Fruit fly (Drosophila melanogaster) whole organism, embryonic: ENCODE results near the gene Sce.

Source experiments
- Antp ChIP-seq: fragments of 200-800 bp; sonication (Bioruptor generic); optimal IDR thresholded peaks from 3 replicates; lab custom pipeline; 2016; ENCODE audit warnings: missing biosample characterization, missing genetic modification characterization
- Asciz ChIP-seq: fragments of 200-800 bp; sonication (Bioruptor generic); optimal IDR thresholded peaks from 2 replicates; lab custom pipeline; 2017; ENCODE audit warnings: missing biosample characterization, mild to moderate bottlenecking, missing genetic modification characterization, missing genetic modification reagents
- BtbVII ChIP-seq: fragments of 200-800 bp; sonication (Bioruptor generic); optimal IDR thresholded peaks from 3 replicates; lab custom pipeline; 2017; ENCODE audit warnings: missing biosample characterization, mild to moderate bottlenecking, missing genetic modification characterization
- CG10147 ChIP-seq: fragments of 200-800 bp; sonication (Bioruptor generic); optimal IDR thresholded peaks from 2 replicates; lab custom pipeline; 2019; ENCODE audit warnings: missing biosample characterization, mild to moderate bottlenecking, missing genetic modification characterization, moderate library complexity
- CG12236 ChIP-seq: fragments of 200-800 bp; sonication (Bioruptor generic); optimal IDR thresholded peaks from 2 replicates; lab custom pipeline; 2016; ENCODE audit warnings: missing biosample characterization, missing genetic modification characterization
- CG12744 ChIP-seq: fragments of 200-800 bp; sonication (Bioruptor generic); optimal IDR thresholded peaks from 2 replicates; lab custom pipeline; 2016; ENCODE audit warnings: missing biosample characterization, missing genetic modification characterization
- CG14965 ChIP-seq: fragments of 200-800 bp; sonication (Bioruptor generic); optimal IDR thresholded peaks from 2 replicates; lab custom pipeline; 2016; ENCODE audit warnings: missing biosample characterization, missing genetic modification characterization, borderline replicate concordance
- CG15514 ChIP-seq: fragments of 200-800 bp; sonication (Bioruptor generic); optimal IDR thresholded peaks from 3 replicates; lab custom pipeline; 2017; ENCODE audit warnings: missing biosample characterization, missing genetic modification characterization, mild to moderate bottlenecking, moderate library complexity, missing genetic modification reagents
- CG1647 ChIP-seq: fragments of 200-800 bp; sonication (Bioruptor generic); optimal IDR thresholded peaks from 3 replicates; lab custom pipeline; 2016; ENCODE audit warnings: missing biosample characterization, missing genetic modification characterization
- CG3065 ChIP-seq: fragments of 200-800 bp; sonication (Bioruptor generic); optimal IDR thresholded peaks from 2 replicates; lab custom pipeline; 2016; ENCODE audit warnings: missing biosample characterization, missing genetic modification characterization
- CG3281 ChIP-seq: fragments of 200-800 bp; sonication (Bioruptor generic); optimal IDR thresholded peaks from 3 replicates; lab custom pipeline; 2017; ENCODE audit warnings: missing biosample characterization, mild to moderate bottlenecking, missing genetic modification characterization
- CG34224 ChIP-seq: fragments of 200-800 bp; sonication (Bioruptor generic); IDR thresholded peaks from 3 replicates; pipeline ENCODE4 v1.3.6; 2022; ENCODE audit warnings: missing biosample characterization, missing genetic modification characterization; ENCODE audit not compliant: partially characterized antibody
- CG4404 ChIP-seq: fragments of 200-800 bp; sonication (Bioruptor generic); IDR thresholded peaks from 2 replicates; pipeline ENCODE4 v1.3.6; 2022; ENCODE audit warnings: missing biosample characterization, missing genetic modification characterization
- CG6272 ChIP-seq: fragments of 200-800 bp; sonication (Bioruptor generic); IDR thresholded peaks from 2 replicates; pipeline ENCODE4 v1.3.6; 2022; ENCODE audit warnings: missing biosample characterization, missing genetic modification characterization
- CG7987 ChIP-seq: fragments of 200-800 bp; sonication (Bioruptor generic); optimal IDR thresholded peaks from 2 replicates; lab custom pipeline; 2018; ENCODE audit warnings: missing biosample characterization, mild to moderate bottlenecking, missing genetic modification characterization, moderate library complexity
- CG8924 ChIP-seq: fragments of 200-800 bp; optimal IDR thresholded peaks from 3 replicates; lab custom pipeline; 2019; ENCODE audit warnings: missing biosample characterization, mild to moderate bottlenecking, missing genetic modification characterization, moderate library complexity
- CG9437 ChIP-seq: fragments of 200-800 bp; sonication (Bioruptor generic); optimal IDR thresholded peaks from 2 replicates; lab custom pipeline; 2018; ENCODE audit warnings: missing biosample characterization, mild to moderate bottlenecking, missing genetic modification characterization
- CkIIα-i1 ChIP-seq: fragments of 200-800 bp; sonication (Bioruptor generic); IDR thresholded peaks from 2 replicates; pipeline ENCODE4 v1.3.6; 2022; ENCODE audit warnings: missing biosample characterization, missing genetic modification characterization
- Deaf1 ChIP-seq: fragments of 200-800 bp; optimal IDR thresholded peaks from 3 replicates; lab custom pipeline; 2019; ENCODE audit warnings: missing biosample characterization, mild to moderate bottlenecking, missing genetic modification characterization, moderate library complexity
- Dref ChIP-seq: fragments of 200-800 bp; sonication (Bioruptor generic); IDR thresholded peaks from 2 replicates; pipeline ENCODE4 v1.3.6; 2022; ENCODE audit warnings: missing biosample characterization, missing genetic modification characterization
- GATAe ChIP-seq: fragments of 200-800 bp; sonication (Bioruptor generic); conservative IDR thresholded peaks from 2 replicates; pipeline ENCODE4 v1.3.6; 2022; ENCODE audit warnings: missing biosample characterization, missing genetic modification characterization
- HmgD ChIP-seq: fragments of 200-800 bp; sonication (Bioruptor generic); optimal IDR thresholded peaks from 3 replicates; lab custom pipeline; 2016; ENCODE audit warnings: missing biosample characterization, missing genetic modification characterization
- NC2α ChIP-seq: fragments of 200-800 bp; sonication (Bioruptor generic); optimal IDR thresholded peaks from 2 replicates; lab custom pipeline; 2016; ENCODE audit warnings: missing biosample characterization, missing genetic modification characterization
- Poxn ChIP-seq: fragments of 200-800 bp; sonication (Bioruptor generic); IDR thresholded peaks from 2 replicates; pipeline ENCODE4 v1.3.6; 2022; ENCODE audit warnings: missing biosample characterization, missing genetic modification characterization
- Ptx1 ChIP-seq: fragments of 200-800 bp; sonication (Bioruptor generic); IDR thresholded peaks from 2 replicates; pipeline ENCODE4 v1.3.6; 2022; ENCODE audit warnings: missing biosample characterization, missing genetic modification characterization
- Side ChIP-seq: fragments of 200-800 bp; sonication (Bioruptor generic); optimal IDR thresholded peaks from 2 replicates; lab custom pipeline; 2016; ENCODE audit warnings: missing biosample characterization, missing genetic modification characterization
- Tbp ChIP-seq: fragments of >200 bp; optimal IDR thresholded peaks from 2 replicates; lab custom pipeline; 2018; ENCODE audit warnings: missing biosample characterization, missing genetic modification characterization
- Trl ChIP-seq, 3 experiments: fragments of >200 bp in 2 of 3; fragments of 200-800 bp in 1 of 3; sonication (Bioruptor generic) in 1 of 3; optimal IDR thresholded peaks; 2 replicates in 1 of 3; 3 replicates in 2 of 3; lab custom pipeline; 2016 to 2017; ENCODE audit warnings: missing biosample characterization in 1 of 3, missing genetic modification characterization in 1 of 3
- Usf ChIP-seq: fragments of 200-800 bp; sonication (Bioruptor generic); optimal IDR thresholded peaks from 2 replicates; lab custom pipeline; 2017; ENCODE audit warnings: missing genotype, missing biosample characterization, missing genetic modification characterization
- al ChIP-seq: fragments of 200-800 bp; sonication (Bioruptor generic); IDR thresholded peaks from 2 replicates; pipeline ENCODE4 v1.3.6; 2022; ENCODE audit warnings: missing biosample characterization, missing genetic modification characterization
- aop ChIP-seq: fragments of 200-800 bp; sonication (Bioruptor generic); IDR thresholded peaks from 2 replicates; pipeline ENCODE4 v1.3.6; 2022; ENCODE audit warnings: missing biosample characterization, missing genetic modification characterization
- bigmax ChIP-seq: fragments of 200-800 bp; sonication (Bioruptor generic); optimal IDR thresholded peaks from 2 replicates; lab custom pipeline; 2018; ENCODE audit warnings: missing biosample characterization, mild to moderate bottlenecking, missing genetic modification characterization
- chif ChIP-seq, 2 experiments: fragments of 200-800 bp; sonication (Bioruptor generic); optimal IDR thresholded peaks; 3 replicates each; lab custom pipeline; 2016; ENCODE audit warnings: missing biosample characterization in 2 of 2, missing genetic modification characterization in 2 of 2
- croc ChIP-seq: fragments of 200-800 bp; sonication (Bioruptor generic); conservative IDR thresholded peaks from 3 replicates; pipeline ENCODE4 v1.3.6; 2022; ENCODE audit warnings: missing biosample characterization, missing genetic modification characterization
- dm ChIP-seq: fragments of 200-800 bp; sonication (Bioruptor generic); optimal IDR thresholded peaks from 3 replicates; lab custom pipeline; 2016; ENCODE audit warnings: missing biosample characterization, missing genetic modification characterization
- dpn ChIP-seq, 2 experiments: fragments of 200-800 bp; sonication (Bioruptor generic); optimal IDR thresholded peaks; 3 replicates each; lab custom pipeline; 2016; ENCODE audit warnings: missing biosample characterization in 2 of 2, missing genetic modification characterization in 2 of 2
- ems ChIP-seq: fragments of 200-800 bp; sonication (Bioruptor generic); optimal IDR thresholded peaks from 3 replicates; lab custom pipeline; 2016; ENCODE audit warnings: missing biosample characterization, missing genetic modification characterization
- gcm2 ChIP-seq: fragments of 200-800 bp; sonication (Bioruptor generic); optimal IDR thresholded peaks from 2 replicates; lab custom pipeline; 2016; ENCODE audit warnings: missing biosample characterization, missing genetic modification characterization
- hbn ChIP-seq: fragments of 200-800 bp; sonication (Bioruptor generic); IDR thresholded peaks from 2 replicates; pipeline ENCODE4 v1.3.6; 2022; ENCODE audit warnings: missing biosample characterization, missing genetic modification characterization; ENCODE audit not compliant: partially characterized antibody
- prd ChIP-seq, 3 experiments: fragments of >200 bp in 2 of 3; fragments of 200-800 bp in 1 of 3; sonication (Bioruptor generic) in 1 of 3; optimal IDR thresholded peaks in 2 of 3; IDR thresholded peaks in 1 of 3; 2 replicates in 2 of 3; 3 replicates in 1 of 3; pipeline versions ENCODE4 v1.3.6 to Lab custom; 2017 to 2022; ENCODE audit warnings: missing biosample characterization in 1 of 3, missing genetic modification characterization in 1 of 3
- pros ChIP-seq: fragments of 200-800 bp; sonication (Bioruptor generic); optimal IDR thresholded peaks from 3 replicates; lab custom pipeline; 2019; ENCODE audit warnings: missing biosample characterization, mild to moderate bottlenecking, missing genetic modification characterization, moderate library complexity
- sd ChIP-seq: fragments of 200-800 bp; sonication (Bioruptor generic); optimal IDR thresholded peaks from 3 replicates; lab custom pipeline; 2018; ENCODE audit warnings: missing biosample characterization, mild to moderate bottlenecking, missing genetic modification characterization, moderate library complexity
- sr ChIP-seq: fragments of 200-800 bp; sonication (Bioruptor generic); IDR thresholded peaks from 3 replicates; pipeline ENCODE4 v1.3.6; 2022; ENCODE audit warnings: missing biosample characterization, missing genetic modification characterization
- ssp ChIP-seq: fragments of 200-800 bp; sonication (Bioruptor generic); IDR thresholded peaks from 2 replicates; pipeline ENCODE4 v1.3.6; 2022; ENCODE audit warnings: missing biosample characterization, missing genetic modification characterization
- stc ChIP-seq: fragments of 200-800 bp; sonication (Bioruptor generic); IDR thresholded peaks from 2 replicates; pipeline ENCODE4 v1.3.6; 2022; ENCODE audit warnings: missing biosample characterization, missing genetic modification characterization
- tap ChIP-seq: fragments of 200-800 bp; optimal IDR thresholded peaks from 3 replicates; lab custom pipeline; 2019; ENCODE audit warnings: missing biosample characterization, mild to moderate bottlenecking, missing genetic modification characterization, moderate library complexity
- tll ChIP-seq, 2 experiments: fragments of 200-800 bp in 1 of 2; fragments of >200 bp in 1 of 2; sonication (Bioruptor generic) in 1 of 2; optimal IDR thresholded peaks; 2 replicates each; lab custom pipeline; 2017 to 2019; ENCODE audit warnings: missing biosample characterization in 2 of 2, missing genetic modification characterization in 2 of 2, mild to moderate bottlenecking in 1 of 2, moderate library complexity in 1 of 2
- wdn ChIP-seq: fragments of 200-800 bp; sonication (Bioruptor generic); IDR thresholded peaks from 2 replicates; pipeline ENCODE4 v1.3.6; 2022; ENCODE audit warnings: missing biosample characterization, missing genetic modification characterization
- wor ChIP-seq: fragments of 200-800 bp; sonication (Bioruptor generic); IDR thresholded peaks from 2 replicates; pipeline ENCODE4 v1.3.6; 2022; ENCODE audit warnings: missing biosample characterization, missing genetic modification characterization

The Sce gene

DNA sequence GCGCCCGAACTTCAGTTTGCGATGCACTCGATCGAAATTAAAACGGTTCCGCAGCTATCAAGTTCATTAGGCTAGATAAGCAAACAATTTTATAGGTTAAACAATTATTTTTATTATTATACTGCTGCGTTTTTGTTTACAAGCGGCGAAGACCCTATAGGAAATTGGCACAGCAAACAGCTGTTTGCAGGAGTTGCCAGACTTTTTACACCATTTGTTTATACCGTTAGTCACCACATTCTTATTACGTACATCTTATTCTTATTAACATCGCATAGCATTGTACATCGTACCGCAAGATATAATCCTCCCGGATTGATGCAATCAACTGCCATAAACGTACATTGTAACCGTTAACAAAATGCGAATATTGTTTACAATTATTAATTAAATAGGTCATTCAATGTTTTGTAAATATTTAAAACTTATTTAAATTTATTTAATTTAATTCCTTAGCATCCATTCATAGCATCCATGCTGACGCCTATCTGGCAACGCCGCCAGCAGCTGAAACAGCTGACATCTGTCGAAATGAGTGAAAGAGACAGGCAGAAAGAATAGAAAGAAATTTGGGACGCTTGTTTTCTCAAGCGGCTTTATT lies 24.9 kb upstream of the Sce start, which contains the start of the genes CROT and CG12877 (continued):
- TF ChIP-seq CG3065 (GFP tag; lab: Kevin White, UChicago) (peak; percentile 60), gcm2 (no peak), wdn (GFP tag; lab: Robert Waterston, UW) (0 out of 2 replicates have a peak, but pooled peaks have one; percentile 33), ems (GFP tag; lab: Kevin White, UChicago) (peak; percentile 55), prd (optimal IDR thresholded peaks at IDR 0.05; lab: Kevin White, UChicago) (no peak), prd (GFP tag; IDR thresholded peaks at IDR 0.05; lab: Robert Waterston, UW) (peak; percentile 82; the same call in 2 of the 3 replicates), CG15514 (GFP tag; lab: Kevin White, UChicago) (peak; percentile 54), CG9437 (peak; percentile 98), Poxn (GFP tag; lab: Robert Waterston, UW) (peak; percentile 68), Side (GFP tag; lab: Kevin White, UChicago) (peak; percentile 22), aop (GFP tag; lab: Robert Waterston, UW) (no peak), Usf (GFP tag; lab: Kevin White, UChicago) (peak; percentile 74), sd (peak; percentile 81), tap (tag; lab: Kevin White, UChicago) (peak; percentile 66), Tbp (no peak), Asciz (GFP tag; lab: Kevin White, UChicago) (peak; percentile 42), Dref (GFP tag; lab: Robert Waterston, UW) (peak; percentile 15; the same call in 1 of the 2 replicates), croc (GFP tag; lab: Robert Waterston, UW) (peak; percentile 42; the same call in 2 of the 3 replicates), CG6272 (GFP tag; lab: Robert Waterston, UW) (peak; percentile 77), al (GFP tag; lab: Robert Waterston, UW) (peak; percentile 73; the same call in 1 of the 2 replicates), sr (GFP tag; lab: Robert Waterston, UW) (no peak), chif (GFP tag; optimal IDR thresholded peaks at IDR 0.05; lab: Kevin White, UChicago) (peak; percentile 16 to 51), ssp (GFP tag; lab: Robert Waterston, UW) (peak; percentile 65), CG4404 (GFP tag; lab: Robert Waterston, UW) (peak; percentile 75), dpn (GFP tag; optimal IDR thresholded peaks at IDR 0.05; lab: Kevin White, UChicago) (peak; percentile 41 to 87), NC2α (GFP tag; lab: Kevin White, UChicago) (no peak), CG3281 (peak; percentile 75), CG1647 (peak; percentile 32), Deaf1 (tag; lab: Kevin White, UChicago) (peak; percentile 27), CG10147 (GFP tag; lab: Kevin White, UChicago) (peak; percentile 72), Antp (peak; percentile 35), Trl (optimal IDR thresholded peaks at IDR 0.05; lab: Kevin White, UChicago) (no peak), Trl (GFP tag; optimal IDR thresholded peaks at IDR 0.05; lab: Kevin White, UChicago) (peak; percentile 45), dm (GFP tag; lab: Kevin White, UChicago) (peak; percentile 27), CkIIα-i1 (GFP tag; lab: Robert Waterston, UW) (no peak), BtbVII (GFP tag; lab: Kevin White, UChicago) (peak; percentile 48), CG8924 (tag; lab: Kevin White, UChicago) (peak; percentile 87), CG14965 (GFP tag; lab: Kevin White, UChicago) (no peak), wor (GFP tag; lab: Robert Waterston, UW) (peak; percentile 70), stc (GFP tag; lab: Robert Waterston, UW) (peak; percentile 53; the same call in 1 of the 2 replicates), GATAe (GFP tag; lab: Robert Waterston, UW) (no peak), HmgD (GFP tag; lab: Kevin White, UChicago) (no peak), pros (GFP tag; lab: Kevin White, UChicago) (no peak), CG7987 (GFP tag; lab: Kevin White, UChicago) (no peak), CG12744 (GFP tag; lab: Kevin White, UChicago) (no peak), CG34224 (no peak), CG12236 (GFP tag; lab: Kevin White, UChicago) (no peak), bigmax (GFP tag; lab: Kevin White, UChicago) (peak; percentile 92), Ptx1 (GFP tag; lab: Robert Waterston, UW) (peak; percentile 88), hbn (no peak), tll (GFP tag; optimal IDR thresholded peaks at IDR 0.05; lab: Kevin White, UChicago) (peak in 1 of 2 experiments; percentile 15)
